Worm (Caenorhabditis elegans): ENCODE data around the gene C25H3.15.

DNA sequence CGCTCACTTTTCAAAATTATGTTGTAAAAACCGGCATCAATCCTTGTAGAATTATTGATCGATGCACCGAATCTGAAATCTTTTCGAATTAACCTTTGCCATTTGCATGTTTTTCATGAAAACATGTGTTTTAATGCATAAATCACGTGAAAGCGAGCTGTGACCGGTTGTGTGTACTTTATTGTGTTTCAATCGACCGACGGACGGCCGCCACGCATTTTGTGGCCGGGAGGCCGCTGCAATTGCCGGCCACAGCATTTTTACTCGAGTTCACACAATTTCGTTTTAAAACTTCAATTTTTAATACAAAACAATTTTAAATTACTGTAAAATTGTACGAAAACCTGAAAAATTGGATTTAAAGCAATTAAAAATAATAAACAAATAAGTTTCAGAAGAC, 23.8 kb downstream of the C25H3.15 start, which contains the start of gene C25H3.11:
- TF ChIP-seq lin-39 (tag; optimal IDR thresholded peaks at IDR 0.05): no peak
- no peak for TF ChIP-seq nhr-12 (tag; optimal IDR thresholded peaks at IDR 0.05)
- TF ChIP-seq nhr-237 (tag; optimal IDR thresholded peaks at IDR 0.05): no peak
- TF ChIP-seq ceh-82 (tag; optimal IDR thresholded peaks at IDR 0.05): no peak
- no peak for TF ChIP-seq nhr-11 (tag; optimal IDR thresholded peaks at IDR 0.05)
- no peak for TF ChIP-seq nhr-23 (tag; optimal IDR thresholded peaks at IDR 0.05)
- TF ChIP-seq ama-1 (optimal IDR thresholded peaks at IDR 0.05): no peak
- TF ChIP-seq elt-1 (tag; optimal IDR thresholded peaks at IDR 0.05): no peak
- TF ChIP-seq unc-62 (GFP tag; optimal IDR thresholded peaks at IDR 0.05): no peak
- TF ChIP-seq elt-3 (tag; optimal IDR thresholded peaks at IDR 0.05): no peak
- TF ChIP-seq nhr-25 (tag; optimal IDR thresholded peaks at IDR 0.05): peak; percentile 41
- no peak for TF ChIP-seq mdl-1 (tag; optimal IDR thresholded peaks at IDR 0.05)
- TF ChIP-seq F13H6.1 (tag; optimal IDR thresholded peaks at IDR 0.05): peak; percentile 13

Data from whole organism, L2 larva.